Fruit fly (Drosophila melanogaster): Measurements from ENCODE around the gene CG31609.

Gene CG31609

DNA sequence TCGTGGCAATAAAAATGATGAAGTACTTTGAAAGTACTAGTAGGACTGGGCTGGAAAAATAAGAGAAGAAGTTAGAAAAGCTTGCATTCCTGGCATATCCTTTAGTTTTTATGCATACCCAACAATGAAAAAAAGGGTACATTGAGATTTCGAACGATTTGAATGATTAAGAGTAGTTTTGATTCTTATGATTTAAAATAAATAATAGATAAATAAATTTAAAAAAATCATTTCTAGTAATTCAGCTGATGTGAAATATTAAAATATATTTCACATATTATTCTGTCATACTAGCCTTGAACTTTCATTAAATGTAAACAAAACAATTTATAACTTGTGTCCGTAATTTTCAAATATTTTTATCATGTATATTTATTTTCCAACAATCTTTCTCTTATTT is at the start of gene CG31609:
Gene CG31609 (plus strand): TSS at position 301 of the 400 bp plus-strand sequence.
- no peak for TF ChIP-seq CG16779 (tag; optimal IDR thresholded peaks at IDR 0.05)
- no peak for TF ChIP-seq topi (GFP tag; optimal IDR thresholded peaks at IDR 0.05)
- no peak for TF ChIP-seq CG3919 (GFP tag; optimal IDR thresholded peaks at IDR 0.05)
- TF ChIP-seq CG1621 (tag; optimal IDR thresholded peaks at IDR 0.05): no peak
- no peak for TF ChIP-seq Ets21C (GFP tag; optimal IDR thresholded peaks at IDR 0.05)
- TF ChIP-seq esn (GFP tag; optimal IDR thresholded peaks at IDR 0.05): no peak
- TF ChIP-seq spab (GFP tag; optimal IDR thresholded peaks at IDR 0.05): no peak

- TF ChIP-seq CG8119 (GFP tag; IDR thresholded peaks at IDR 0.05): no peak
- no peak for TF ChIP-seq eg (GFP tag; IDR thresholded peaks at IDR 0.05)
- no peak for TF ChIP-seq CG4318 (GFP tag; optimal IDR thresholded peaks at IDR 0.05)
- no peak for TF ChIP-seq salr (GFP tag; optimal IDR thresholded peaks at IDR 0.05)
- no peak for TF ChIP-seq Met (GFP tag; optimal IDR thresholded peaks at IDR 0.05)
- no peak for TF ChIP-seq CG10631 (GFP tag; optimal IDR thresholded peaks at IDR 0.05)
- TF ChIP-seq Eip78C (GFP tag): no peak
- TF ChIP-seq Eip75B (GFP tag; optimal IDR thresholded peaks at IDR 0.05): no peak
- no peak for TF ChIP-seq CG6808 (GFP tag; optimal IDR thresholded peaks at IDR 0.05)
- TF ChIP-seq Lpt (GFP tag; optimal IDR thresholded peaks at IDR 0.05): no peak
- TF ChIP-seq Sox15 (GFP tag; optimal IDR thresholded peaks at IDR 0.05): no peak
- no peak for TF ChIP-seq CG8319 (GFP tag; optimal IDR thresholded peaks at IDR 0.05)
- no peak for TF ChIP-seq Hr4 (GFP tag; optimal IDR thresholded peaks at IDR 0.05)
- no peak for TF ChIP-seq pdm3 (GFP tag; optimal IDR thresholded peaks at IDR 0.05)
- no peak for TF ChIP-seq lz (GFP tag; optimal IDR thresholded peaks at IDR 0.05)
- TF ChIP-seq CG10669 (GFP tag; optimal IDR thresholded peaks at IDR 0.05): no peak
- TF ChIP-seq svp (GFP tag): no peak
- no peak for TF ChIP-seq CG11294 (GFP tag; IDR thresholded peaks at IDR 0.05)
- TF ChIP-seq fd59A (GFP tag; optimal IDR thresholded peaks at IDR 0.05): no peak
Measured at dm6 chr2L:9067124-9067523, 30.2 kb upstream of the CG31609 start.

dm6 chr2L:9071094-9071612 is 26.2 kb upstream of the CG31609 start, which contains the start of gene DIP-zeta:
Gene DIP-zeta (minus strand): TSS chr2L:9071164.
- no peak for TF ChIP-seq CG6808 (GFP tag; optimal IDR thresholded peaks at IDR 0.05)
- TF ChIP-seq svp (GFP tag): peak; percentile 20

DNA sequence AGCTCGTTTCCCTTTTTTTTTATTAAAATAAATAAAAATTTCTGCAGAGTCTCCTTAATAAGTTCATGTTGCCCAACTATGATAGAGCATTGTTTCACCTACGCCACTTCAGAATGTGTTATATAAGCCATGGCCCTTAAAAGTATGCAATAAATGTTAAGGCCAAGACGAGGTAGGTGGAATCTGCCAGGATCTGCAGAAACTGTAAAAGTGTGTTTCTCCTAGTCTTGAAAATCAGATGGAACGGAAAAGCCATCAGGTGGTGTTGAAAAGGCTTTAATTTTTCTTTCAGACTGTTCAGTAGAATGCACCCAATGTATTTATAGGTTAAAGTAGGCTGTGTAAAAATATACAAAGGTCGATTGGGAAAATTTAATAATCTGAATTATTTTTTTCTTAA is 20.5 kb upstream of the CG31609 start, which contains the start of gene CG12439:
Gene CG12439 (plus strand): TSS at position 301 of the 400 bp plus-strand sequence.
- no peak for TF ChIP-seq Sox102F (GFP tag; optimal IDR thresholded peaks at IDR 0.05)
- no peak for TF ChIP-seq CG4318 (GFP tag; optimal IDR thresholded peaks at IDR 0.05)
- TF ChIP-seq CG8319 (GFP tag; optimal IDR thresholded peaks at IDR 0.05): no peak
- no peak for TF ChIP-seq svp (GFP tag)
- no peak for TF ChIP-seq salr (GFP tag; optimal IDR thresholded peaks at IDR 0.05)
- TF ChIP-seq CG9139 (GFP tag; optimal IDR thresholded peaks at IDR 0.05): no peak
- no peak for TF ChIP-seq CG6808 (GFP tag; optimal IDR thresholded peaks at IDR 0.05)
- TF ChIP-seq CG7368 (GFP tag; optimal IDR thresholded peaks at IDR 0.05): no peak
- TF ChIP-seq spab (GFP tag; optimal IDR thresholded peaks at IDR 0.05): no peak
- TF ChIP-seq Lpt (GFP tag; optimal IDR thresholded peaks at IDR 0.05): no peak
- TF ChIP-seq OdsH (GFP tag; optimal IDR thresholded peaks at IDR 0.05): no peak
- no peak for TF ChIP-seq CG31627 (GFP tag; optimal IDR thresholded peaks at IDR 0.05)
- TF ChIP-seq Sox14 (GFP tag; optimal IDR thresholded peaks at IDR 0.05): no peak
- TF ChIP-seq fd85E (GFP tag; optimal IDR thresholded peaks at IDR 0.05): no peak
- TF ChIP-seq CG6276 (GFP tag; optimal IDR thresholded peaks at IDR 0.05): no peak

- no peak for TF ChIP-seq CG15336 (GFP tag; IDR thresholded peaks at IDR 0.05)
- no peak for TF ChIP-seq CG6163 (GFP tag; IDR thresholded peaks at IDR 0.05)
- TF ChIP-seq Ets96B (tag; optimal IDR thresholded peaks at IDR 0.05): no peak
- no peak for TF ChIP-seq Eip78C (GFP tag)
- TF ChIP-seq esn (GFP tag; optimal IDR thresholded peaks at IDR 0.05): no peak
- no peak for TF ChIP-seq CG4318 (GFP tag; optimal IDR thresholded peaks at IDR 0.05)
- TF ChIP-seq Hr4 (GFP tag; optimal IDR thresholded peaks at IDR 0.05): no peak
- no peak for TF ChIP-seq CG6854 (GFP tag; optimal IDR thresholded peaks at IDR 0.05)
- no peak for TF ChIP-seq CG9139 (GFP tag; optimal IDR thresholded peaks at IDR 0.05)
- TF ChIP-seq lz (GFP tag; optimal IDR thresholded peaks at IDR 0.05): no peak
Measured at dm6 chr2L:9082750-9083149, 14.6 kb upstream of the CG31609 start.
